Fruit fly (Drosophila melanogaster): ENCODE data around the gene CG8326.

- TF ChIP-seq Mnt (GFP tag; optimal IDR thresholded peaks at IDR 0.05) (no peak), toe (GFP tag; optimal IDR thresholded peaks at IDR 0.05) (no peak), kay (GFP tag; ENCODE audit: borderline replicate concordance) (no peak), CG14711 (tag; optimal IDR thresholded peaks at IDR 0.05) (no peak), ovo (GFP tag; optimal IDR thresholded peaks at IDR 0.05) (no peak), Hr96 (GFP tag; optimal IDR thresholded peaks at IDR 0.05) (no peak), cnc (optimal IDR thresholded peaks at IDR 0.05) (no peak)
These were observed 7.1 kb downstream of the CG8326 start for dm6 chrX:17622187-17622586.
